Fruit fly (Drosophila melanogaster) whole organism, embryonic: ENCODE measurements around the gene fz.
A peak's percentile ranks its signal among the peaks of the same experiment; 100 is the strongest.

Experiments
- Blimp-1 ChIP-seq: fragments of 200-800 bp; sonication (Bioruptor generic); optimal IDR thresholded peaks from 3 replicates; lab custom pipeline; 2018; ENCODE audit warnings: missing biosample characterization, missing genetic modification characterization, mild to moderate bottlenecking, moderate library complexity, missing genetic modification reagents
- CG10431 ChIP-seq: fragments of 200-800 bp; sonication (Bioruptor generic); optimal IDR thresholded peaks from 3 replicates; lab custom pipeline; 2018; ENCODE audit warnings: missing biosample characterization, mild to moderate bottlenecking, missing genetic modification characterization
- CG11695 ChIP-seq: fragments of 200-800 bp; sonication (Bioruptor generic); IDR thresholded peaks from 3 replicates; pipeline ENCODE4 v1.3.6; 2022; ENCODE audit warnings: missing biosample characterization, missing genetic modification characterization
- CG12071 ChIP-seq: fragments of 200-800 bp; sonication (Bioruptor generic); optimal IDR thresholded peaks from 3 replicates; lab custom pipeline; 2018; ENCODE audit warnings: missing biosample characterization, mild to moderate bottlenecking, missing genetic modification characterization
- CG12236 ChIP-seq: fragments of 200-800 bp; sonication (Bioruptor generic); optimal IDR thresholded peaks from 2 replicates; lab custom pipeline; 2016; ENCODE audit warnings: missing biosample characterization, missing genetic modification characterization
- CG13123 ChIP-seq: fragments of 200-800 bp; sonication (Bioruptor generic); optimal IDR thresholded peaks from 2 replicates; lab custom pipeline; 2016; ENCODE audit warnings: missing biosample characterization, missing genetic modification characterization
- CG15601 ChIP-seq: fragments of 200-800 bp; sonication (Bioruptor generic); optimal IDR thresholded peaks from 3 replicates; lab custom pipeline; 2019; ENCODE audit warnings: missing biosample characterization, mild to moderate bottlenecking, missing genetic modification characterization, moderate library complexity
- CG16815 ChIP-seq: fragments of 200-800 bp; sonication (Bioruptor generic); optimal IDR thresholded peaks from 3 replicates; lab custom pipeline; 2017; ENCODE audit warnings: missing biosample characterization, mild to moderate bottlenecking, missing genetic modification characterization
- CG17361 ChIP-seq: fragments of 200-800 bp; sonication (Bioruptor generic); IDR thresholded peaks from 3 replicates; pipeline ENCODE4 v1.3.6; 2022; ENCODE audit warnings: missing biosample characterization, missing genetic modification characterization
- CG17568 ChIP-seq: fragments of 200-800 bp; sonication (Bioruptor generic); optimal IDR thresholded peaks from 2 replicates; lab custom pipeline; 2018; ENCODE audit warnings: missing biosample characterization, mild to moderate bottlenecking, missing genetic modification characterization, moderate library complexity
- CG17612 ChIP-seq: fragments of 200-800 bp; sonication (Bioruptor generic); IDR thresholded peaks from 2 replicates; pipeline ENCODE4 v1.3.6; 2022; ENCODE audit warnings: missing biosample characterization, missing genetic modification characterization
- CG2678 ChIP-seq: fragments of 200-800 bp; sonication (Bioruptor generic); optimal IDR thresholded peaks from 3 replicates; lab custom pipeline; 2019; ENCODE audit warnings: missing biosample characterization, mild to moderate bottlenecking, missing genetic modification characterization, moderate library complexity
- CG2889 ChIP-seq: fragments of 200-800 bp; sonication (Bioruptor generic); IDR thresholded peaks from 3 replicates; pipeline ENCODE4 v1.3.6; 2022; ENCODE audit warnings: missing biosample characterization, missing genetic modification characterization
- CG31388 ChIP-seq: fragments of 200-800 bp; sonication (Bioruptor generic); optimal IDR thresholded peaks from 2 replicates; lab custom pipeline; 2016; ENCODE audit warnings: missing biosample characterization, missing genetic modification characterization
- CG33213 ChIP-seq: fragments of 200-800 bp; sonication (Bioruptor generic); optimal IDR thresholded peaks from 3 replicates; lab custom pipeline; 2016; ENCODE audit warnings: missing biosample characterization, missing genetic modification characterization
- CG3407 ChIP-seq: fragments of 200-800 bp; sonication (Bioruptor generic); optimal IDR thresholded peaks from 2 replicates; lab custom pipeline; 2018; ENCODE audit warnings: missing biosample characterization, mild to moderate bottlenecking, missing genetic modification characterization
- CG6175 ChIP-seq: fragments of 200-800 bp; sonication (Bioruptor generic); IDR thresholded peaks from 3 replicates; pipeline ENCODE4 v1.3.6; 2022; ENCODE audit warnings: missing biosample characterization, missing genetic modification characterization
- CG6654 ChIP-seq: fragments of 200-800 bp; sonication (Bioruptor generic); optimal IDR thresholded peaks from 2 replicates; lab custom pipeline; 2017; ENCODE audit warnings: missing biosample characterization, mild to moderate bottlenecking, missing genetic modification characterization
- CG7556 ChIP-seq: fragments of 200-800 bp; sonication (Bioruptor generic); optimal IDR thresholded peaks from 2 replicates; lab custom pipeline; 2017; ENCODE audit warnings: missing biosample characterization, mild to moderate bottlenecking, missing genetic modification characterization
- CG7839 ChIP-seq: fragments of 200-800 bp; sonication (Bioruptor generic); optimal IDR thresholded peaks from 3 replicates; lab custom pipeline; 2018; ENCODE audit warnings: missing biosample characterization, mild to moderate bottlenecking, missing genetic modification characterization, moderate library complexity
- CG7928 ChIP-seq: fragments of 200-800 bp; sonication (Bioruptor generic); optimal IDR thresholded peaks from 2 replicates; lab custom pipeline; 2017; ENCODE audit warnings: missing biosample characterization, mild to moderate bottlenecking, missing genetic modification characterization
- CG8924 ChIP-seq: fragments of 200-800 bp; optimal IDR thresholded peaks from 3 replicates; lab custom pipeline; 2019; ENCODE audit warnings: missing biosample characterization, mild to moderate bottlenecking, missing genetic modification characterization, moderate library complexity
- CG9437 ChIP-seq: fragments of 200-800 bp; sonication (Bioruptor generic); optimal IDR thresholded peaks from 2 replicates; lab custom pipeline; 2018; ENCODE audit warnings: missing biosample characterization, mild to moderate bottlenecking, missing genetic modification characterization
- CG9797 ChIP-seq: fragments of 200-800 bp; sonication (Bioruptor generic); optimal IDR thresholded peaks from 3 replicates; lab custom pipeline; 2018; ENCODE audit warnings: missing biosample characterization, mild to moderate bottlenecking, missing genetic modification characterization
- Dek ChIP-seq: fragments of 200-800 bp; sonication (Bioruptor generic); optimal IDR thresholded peaks from 3 replicates; lab custom pipeline; 2019; ENCODE audit warnings: missing biosample characterization, mild to moderate bottlenecking, missing genetic modification characterization, moderate library complexity
- H2.0 ChIP-seq: fragments of 200-800 bp; sonication (Bioruptor generic); IDR thresholded peaks from 2 replicates; pipeline ENCODE4 v1.3.6; 2022; ENCODE audit warnings: missing biosample characterization, missing genetic modification characterization
- HLHmδ ChIP-seq: fragments of 200-800 bp; sonication (Bioruptor generic); optimal IDR thresholded peaks from 2 replicates; lab custom pipeline; 2018; ENCODE audit warnings: missing biosample characterization, mild to moderate bottlenecking, missing genetic modification characterization, moderate library complexity
- Hr78 ChIP-seq, 2 experiments: fragments of 200-800 bp in 1 of 2; fragments of >200 bp in 1 of 2; sonication (Bioruptor generic) in 1 of 2; optimal IDR thresholded peaks; 2 replicates each; lab custom pipeline; 2017 to 2019; ENCODE audit warnings: missing biosample characterization in 2 of 2, missing genetic modification characterization in 2 of 2, mild to moderate bottlenecking in 1 of 2, moderate library complexity in 1 of 2
- MESR4 ChIP-seq: fragments of 200-800 bp; sonication (Bioruptor generic); optimal IDR thresholded peaks from 2 replicates; lab custom pipeline; 2018; ENCODE audit warnings: missing biosample characterization, mild to moderate bottlenecking, missing genetic modification characterization, moderate library complexity
- PHDP ChIP-seq: fragments of 200-800 bp; sonication (Bioruptor generic); optimal IDR thresholded peaks from 3 replicates; lab custom pipeline; 2018; ENCODE audit warnings: missing biosample characterization, mild to moderate bottlenecking, missing genetic modification characterization, moderate library complexity
- Rx ChIP-seq: fragments of 200-800 bp; sonication (Bioruptor generic); IDR thresholded peaks from 2 replicates; pipeline ENCODE4 v1.3.6; 2022; ENCODE audit warnings: missing biosample characterization, missing genetic modification characterization
- Spps ChIP-seq: fragments of 200-800 bp; sonication (Bioruptor generic); optimal IDR thresholded peaks from 2 replicates; lab custom pipeline; 2018; ENCODE audit warnings: missing biosample characterization, mild to moderate bottlenecking, missing genetic modification characterization
- chm ChIP-seq: fragments of 200-800 bp; sonication (Bioruptor generic); IDR thresholded peaks from 2 replicates; pipeline ENCODE4 v1.3.6; 2022; ENCODE audit warnings: missing biosample characterization, missing genetic modification characterization
- ci ChIP-seq: fragments of 200-800 bp; sonication (Bioruptor generic); IDR thresholded peaks from 3 replicates; pipeline ENCODE4 v1.3.6; 2022; ENCODE audit warnings: missing biosample characterization, missing genetic modification characterization
- corto ChIP-seq: fragments of 200-800 bp; sonication (Bioruptor generic); optimal IDR thresholded peaks from 2 replicates; lab custom pipeline; 2016; ENCODE audit warnings: missing biosample characterization, mild to moderate bottlenecking, missing genetic modification characterization, moderate library complexity
- da ChIP-seq: fragments of 200-800 bp; sonication (Bioruptor generic); optimal IDR thresholded peaks from 2 replicates; lab custom pipeline; 2016; ENCODE audit warnings: missing biosample characterization, missing genetic modification characterization
- eve ChIP-seq, 2 experiments: fragments of >200 bp; optimal IDR thresholded peaks; 2 replicates each; lab custom pipeline; 2017; ENCODE audit warnings: missing biosample characterization in 2 of 2, missing genetic modification characterization in 2 of 2
- gcm ChIP-seq: fragments of 200-800 bp; sonication (Bioruptor generic); optimal IDR thresholded peaks from 2 replicates; lab custom pipeline; 2019; ENCODE audit warnings: missing biosample characterization, mild to moderate bottlenecking, missing genetic modification characterization, moderate library complexity
- h ChIP-seq: fragments of >200 bp; optimal IDR thresholded peaks from 2 replicates; lab custom pipeline; 2017
- jing ChIP-seq: fragments of 200-800 bp; sonication (Bioruptor generic); optimal IDR thresholded peaks from 2 replicates; lab custom pipeline; 2018; ENCODE audit warnings: missing biosample characterization, mild to moderate bottlenecking, missing genetic modification characterization
- knrl ChIP-seq: fragments of 200-800 bp; sonication (Bioruptor generic); IDR thresholded peaks from 3 replicates; pipeline ENCODE4 v1.3.6; 2022; ENCODE audit warnings: missing biosample characterization, missing genetic modification characterization; ENCODE audit not compliant: partially characterized antibody
- lab ChIP-seq: fragments of 200-800 bp; sonication (Bioruptor generic); optimal IDR thresholded peaks from 3 replicates; lab custom pipeline; 2017; ENCODE audit warnings: missing biosample characterization, missing genetic modification characterization, mild to moderate bottlenecking, moderate library complexity, missing genetic modification reagents
- lilli ChIP-seq: fragments of 200-800 bp; sonication (Bioruptor generic); optimal IDR thresholded peaks from 3 replicates; lab custom pipeline; 2016; ENCODE audit warnings: missing biosample characterization, missing genetic modification characterization
- lola ChIP-seq, 3 experiments: fragments of >200 bp in 2 of 3; fragments of 200-800 bp in 1 of 3; sonication (Bioruptor generic) in 1 of 3; optimal IDR thresholded peaks; 2 replicates each; lab custom pipeline; 2017 to 2019; ENCODE audit warnings: missing biosample characterization in 3 of 3, missing genetic modification characterization in 3 of 3, mild to moderate bottlenecking in 1 of 3, moderate library complexity in 1 of 3
- nom ChIP-seq: fragments of 200-800 bp; sonication (Bioruptor generic); optimal IDR thresholded peaks from 2 replicates; lab custom pipeline; 2017; ENCODE audit warnings: missing biosample characterization, missing genetic modification characterization, mild to moderate bottlenecking, moderate library complexity, missing genetic modification reagents
- odd ChIP-seq: fragments of 200-800 bp; sonication (Bioruptor generic); optimal IDR thresholded peaks from 2 replicates; lab custom pipeline; 2017; ENCODE audit warnings: missing biosample characterization, mild to moderate bottlenecking, missing genetic modification characterization
- peb ChIP-seq: fragments of 200-800 bp; sonication (Bioruptor generic); IDR thresholded peaks from 2 replicates; pipeline ENCODE4 v1.3.6; 2022; ENCODE audit warnings: missing biosample characterization, missing genetic modification characterization
- ranshi ChIP-seq: fragments of 200-800 bp; sonication (Bioruptor generic); IDR thresholded peaks from 2 replicates; pipeline ENCODE4 v1.3.6; 2022; ENCODE audit warnings: missing biosample characterization, missing genetic modification characterization
- tll ChIP-seq, 2 experiments: fragments of 200-800 bp in 1 of 2; fragments of >200 bp in 1 of 2; sonication (Bioruptor generic) in 1 of 2; optimal IDR thresholded peaks; 2 replicates each; lab custom pipeline; 2017 to 2019; ENCODE audit warnings: missing biosample characterization in 2 of 2, missing genetic modification characterization in 2 of 2, mild to moderate bottlenecking in 1 of 2, moderate library complexity in 1 of 2
- tx ChIP-seq: fragments of 200-800 bp; sonication (Bioruptor generic); optimal IDR thresholded peaks from 2 replicates; lab custom pipeline; 2016; ENCODE audit warnings: missing biosample characterization, missing genetic modification characterization
- zen ChIP-seq: fragments of 200-800 bp; sonication (Bioruptor generic); optimal IDR thresholded peaks from 3 replicates; lab custom pipeline; 2018; ENCODE audit warnings: missing biosample characterization, mild to moderate bottlenecking, missing genetic modification characterization, moderate library complexity

fz gene

dm6 chr3L:14328437-14328836 is 54.3 kb downstream of the fz start (continued):
- peak in 1 of 3 experiments; percentile 34 for TF ChIP-seq lola (GFP tag; optimal IDR thresholded peaks at IDR 0.05; lab: Kevin White, UChicago)
- TF ChIP-seq CG6654 = no peak
- no peak for TF ChIP-seq CG16815
- TF ChIP-seq tll (GFP tag; optimal IDR thresholded peaks at IDR 0.05; lab: Kevin White, UChicago) = no peak
- TF ChIP-seq CG2889 = no peak
- no peak for TF ChIP-seq nom
- TF ChIP-seq corto (GFP tag; lab: Kevin White, UChicago) = no peak
- peak; percentile 31 for TF ChIP-seq lab (GFP tag; lab: Kevin White, UChicago)
- TF ChIP-seq CG12071 (GFP tag; lab: Kevin White, UChicago) = no peak
- no peak for TF ChIP-seq CG6175 (GFP tag; lab: Robert Waterston, UW)
- TF ChIP-seq CG17612 = no peak
- peak; percentile 40 for TF ChIP-seq Blimp-1 (GFP tag; lab: Kevin White, UChicago)
- peak; percentile 28 for TF ChIP-seq CG3407 (GFP tag; lab: Kevin White, UChicago)
- TF ChIP-seq Spps (tag; lab: Kevin White, UChicago) = no peak
- no peak for TF ChIP-seq knrl (GFP tag; lab: Robert Waterston, UW)
- TF ChIP-seq eve (GFP tag; optimal IDR thresholded peaks at IDR 0.05; lab: Kevin White, UChicago) = no peak
- no peak for TF ChIP-seq h (lab: Kevin White, UChicago)
- TF ChIP-seq Dek = no peak
- TF ChIP-seq CG13123 (GFP tag; lab: Kevin White, UChicago) = no peak
- TF ChIP-seq PHDP = peak; percentile 40
- TF ChIP-seq CG10431 = no peak
- no peak for TF ChIP-seq zen (tag; lab: Kevin White, UChicago)
- TF ChIP-seq CG17568 (GFP tag; lab: Kevin White, UChicago) = no peak
- TF ChIP-seq HLHmδ (GFP tag; lab: Kevin White, UChicago) = no peak
- TF ChIP-seq CG7928 = no peak
- no peak for TF ChIP-seq CG33213 (GFP tag; lab: Kevin White, UChicago)
- TF ChIP-seq CG15601 (tag; lab: Kevin White, UChicago) = peak; percentile 55
- TF ChIP-seq ci (GFP tag; lab: Robert Waterston, UW) = no peak
- TF ChIP-seq CG2678 (tag; lab: Kevin White, UChicago) = peak; percentile 62
- TF ChIP-seq ranshi = no peak
- TF ChIP-seq da (GFP tag; lab: Kevin White, UChicago) = no peak
- TF ChIP-seq chm (GFP tag; lab: Robert Waterston, UW) = no peak
- peak; percentile 48 for TF ChIP-seq CG8924
- TF ChIP-seq CG7556 (GFP tag; lab: Kevin White, UChicago) = peak; percentile 74
- TF ChIP-seq lilli (GFP tag; lab: Kevin White, UChicago) = peak; percentile 41
- no peak for TF ChIP-seq CG11695 (GFP tag; lab: Robert Waterston, UW)
- no peak for TF ChIP-seq CG12236 (GFP tag; lab: Kevin White, UChicago)
- TF ChIP-seq tx = no peak
- peak; percentile 9 for TF ChIP-seq CG9437
- TF ChIP-seq CG17361 (GFP tag; lab: Robert Waterston, UW) = no peak; the same call in 1 of the 3 replicates
- peak; percentile 54 for TF ChIP-seq CG7839
- TF ChIP-seq H2.0 (GFP tag; lab: Robert Waterston, UW) = no peak
- TF ChIP-seq odd (GFP tag; lab: Kevin White, UChicago) = peak; percentile 31
- no peak for TF ChIP-seq Rx
- TF ChIP-seq gcm (GFP tag; lab: Kevin White, UChicago) = no peak
- TF ChIP-seq peb (GFP tag; lab: Robert Waterston, UW) = no peak
- TF ChIP-seq CG31388 (GFP tag; lab: Kevin White, UChicago) = no peak
- no peak for TF ChIP-seq jing
- TF ChIP-seq CG9797 = no peak
- no peak for TF ChIP-seq MESR4 (GFP tag; lab: Kevin White, UChicago)
- TF ChIP-seq Hr78 (GFP tag; optimal IDR thresholded peaks at IDR 0.05; lab: Kevin White, UChicago) = no peak
